Fruit fly (Drosophila melanogaster): Measurements from ENCODE around the gene CG43407.

The CG43407 gene

DNA sequence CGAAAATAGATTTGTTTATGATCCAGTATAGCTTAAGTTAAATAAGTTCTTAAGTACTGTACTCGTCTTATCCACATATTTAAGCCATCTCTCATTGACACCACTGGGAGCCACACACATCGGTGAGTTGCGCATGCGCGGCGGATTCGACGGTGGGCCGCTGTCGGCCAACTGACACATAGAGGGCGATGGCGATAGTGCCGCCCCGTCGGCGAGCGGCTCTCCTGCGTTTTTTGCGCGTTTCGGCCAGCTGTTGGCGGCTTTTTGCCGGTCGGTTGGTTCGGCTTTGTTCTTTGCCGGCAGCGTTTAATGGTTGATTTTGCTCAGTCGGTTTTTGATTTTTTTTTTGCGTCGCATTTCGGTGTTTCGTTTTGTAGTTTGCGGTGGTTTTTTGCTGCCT is 1.1 kb upstream of the CG43407 start:
- TF ChIP-seq noc (tag; optimal IDR thresholded peaks at IDR 0.05) = no peak

DNA sequence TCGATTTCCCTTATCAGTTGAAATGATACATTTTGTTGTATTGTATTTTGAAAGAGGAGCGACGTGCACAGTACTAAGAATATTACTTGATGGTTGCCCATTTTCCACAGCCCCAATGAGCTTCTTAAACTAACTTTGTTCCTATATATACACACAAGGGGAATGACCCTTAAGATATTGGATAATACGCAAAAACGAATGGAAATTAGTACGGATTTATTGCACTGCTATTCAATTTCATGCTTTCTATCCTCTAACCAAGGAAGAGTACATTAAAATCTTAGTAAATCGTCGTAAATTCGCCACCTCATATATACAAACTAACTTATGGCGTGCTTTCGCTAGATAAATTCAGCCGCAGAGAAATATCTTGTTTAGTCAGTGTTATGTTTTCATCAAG is 1.3 kb downstream of the CG43407 start, which contains the start of gene Acp76A:
Acp76A (minus strand) TSS at position 101 of the 400 bp plus-strand sequence.
- TF ChIP-seq noc (tag; optimal IDR thresholded peaks at IDR 0.05) = no peak

DNA sequence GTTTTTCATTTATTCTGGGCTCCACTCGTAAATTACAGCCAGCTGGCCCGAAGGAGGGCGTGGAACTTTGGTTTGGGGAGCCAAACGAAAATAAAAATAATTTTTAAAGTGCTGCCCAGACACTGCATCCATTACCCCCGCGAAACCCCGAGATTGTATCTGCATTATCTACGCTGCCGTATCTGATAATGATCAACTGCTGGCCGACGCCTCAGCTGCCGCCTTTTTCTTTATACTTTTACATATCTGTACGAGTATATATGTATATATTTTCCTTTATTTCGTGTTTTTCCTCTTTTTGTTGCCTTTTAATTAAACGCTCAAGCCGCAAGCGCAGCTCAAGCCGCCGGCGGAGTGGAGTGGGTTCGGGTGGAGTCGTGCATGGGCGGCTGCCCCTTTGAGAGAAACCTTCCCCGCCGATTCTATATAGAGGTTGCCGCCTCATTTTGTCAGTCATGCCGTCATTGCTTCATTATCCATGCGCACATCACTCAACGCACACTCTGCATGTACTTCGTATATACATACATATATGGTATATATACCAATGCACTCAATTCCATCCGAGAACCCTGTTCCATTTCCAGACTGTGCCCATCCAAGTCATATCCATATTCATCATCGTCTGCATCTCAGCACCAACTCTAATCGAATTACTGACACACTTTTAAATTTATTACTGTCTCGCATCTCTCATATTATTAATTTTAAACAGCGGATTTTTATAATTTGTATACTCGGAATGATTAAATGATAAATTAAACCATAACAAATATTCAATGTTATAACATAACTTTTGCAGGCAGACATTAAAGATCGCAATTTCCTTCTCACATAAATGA is 3.3 kb downstream of the CG43407 start:
- TF ChIP-seq noc (tag; optimal IDR thresholded peaks at IDR 0.05) = no peak

DNA sequence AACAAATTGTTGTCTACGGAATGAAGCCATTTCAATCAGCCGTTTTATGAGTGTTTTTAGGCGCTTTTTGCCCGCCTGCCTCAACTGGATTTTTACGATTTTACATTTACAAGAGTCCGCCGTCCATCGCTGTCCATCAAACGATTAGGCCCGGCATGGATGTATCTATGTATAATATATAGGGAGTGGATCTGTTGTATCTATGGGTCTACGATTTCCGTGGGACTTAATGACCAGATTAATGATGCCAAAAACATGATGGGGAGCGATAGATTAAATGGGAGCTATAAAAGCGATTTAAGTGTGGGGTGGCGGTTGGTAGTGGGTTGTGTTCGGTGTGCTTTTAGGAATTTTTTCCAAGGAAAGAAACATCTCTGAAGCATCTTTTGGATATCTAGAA is 4.4 kb downstream of the CG43407 start:
- TF ChIP-seq noc (tag; optimal IDR thresholded peaks at IDR 0.05) = no peak

DNA sequence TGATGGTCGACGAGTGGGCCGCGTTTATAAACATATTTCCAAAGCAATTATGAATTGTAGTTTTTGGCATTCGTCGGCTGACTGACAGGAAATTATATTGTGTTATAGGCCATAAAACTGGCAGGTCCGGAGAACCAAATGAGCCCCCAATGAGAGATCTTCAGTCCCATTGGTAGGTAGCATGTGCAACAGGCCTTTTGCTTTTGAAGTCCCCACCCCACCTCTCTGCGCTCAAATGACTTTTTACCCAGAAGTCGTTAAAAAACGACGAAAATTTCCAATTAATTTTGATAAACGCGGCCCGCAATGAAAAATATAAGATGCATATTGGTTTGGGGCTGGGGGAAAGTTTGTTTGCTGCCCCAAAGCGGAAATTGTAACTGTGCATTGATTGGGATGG is 4.9 kb downstream of the CG43407 start:
- TF ChIP-seq noc (tag; optimal IDR thresholded peaks at IDR 0.05) = no peak

DNA sequence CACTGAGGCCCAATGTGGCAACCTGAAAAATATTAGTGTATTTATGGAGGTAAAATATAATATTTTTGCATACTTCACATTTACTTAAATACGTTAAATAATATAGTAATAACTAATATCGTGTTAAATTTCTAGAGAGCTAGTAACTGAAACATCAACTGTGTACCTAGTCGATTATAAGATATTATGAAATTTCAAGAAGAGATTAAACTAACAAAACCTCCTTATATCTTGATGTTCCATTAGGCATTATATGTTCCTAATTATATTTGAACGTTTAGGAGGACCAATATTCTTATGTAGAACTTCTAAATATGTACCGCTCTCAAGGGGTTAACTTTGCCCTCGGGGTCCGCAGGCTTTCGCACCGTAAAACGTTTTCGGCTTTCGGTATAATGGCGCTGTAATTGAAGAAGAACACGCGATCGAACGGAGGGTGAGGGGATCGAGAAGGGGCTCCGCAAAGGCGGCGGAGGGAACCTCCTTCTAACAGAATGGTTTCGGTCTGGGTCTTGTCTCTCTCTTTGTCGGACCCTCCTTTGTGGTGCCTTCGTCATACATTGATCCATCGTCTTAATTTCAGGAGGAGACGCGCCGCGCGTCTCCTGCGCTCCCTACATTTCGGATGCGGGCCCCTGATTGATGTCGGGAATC is 6.7 kb downstream of the CG43407 start:
- no peak for TF ChIP-seq noc (tag; optimal IDR thresholded peaks at IDR 0.05)

DNA sequence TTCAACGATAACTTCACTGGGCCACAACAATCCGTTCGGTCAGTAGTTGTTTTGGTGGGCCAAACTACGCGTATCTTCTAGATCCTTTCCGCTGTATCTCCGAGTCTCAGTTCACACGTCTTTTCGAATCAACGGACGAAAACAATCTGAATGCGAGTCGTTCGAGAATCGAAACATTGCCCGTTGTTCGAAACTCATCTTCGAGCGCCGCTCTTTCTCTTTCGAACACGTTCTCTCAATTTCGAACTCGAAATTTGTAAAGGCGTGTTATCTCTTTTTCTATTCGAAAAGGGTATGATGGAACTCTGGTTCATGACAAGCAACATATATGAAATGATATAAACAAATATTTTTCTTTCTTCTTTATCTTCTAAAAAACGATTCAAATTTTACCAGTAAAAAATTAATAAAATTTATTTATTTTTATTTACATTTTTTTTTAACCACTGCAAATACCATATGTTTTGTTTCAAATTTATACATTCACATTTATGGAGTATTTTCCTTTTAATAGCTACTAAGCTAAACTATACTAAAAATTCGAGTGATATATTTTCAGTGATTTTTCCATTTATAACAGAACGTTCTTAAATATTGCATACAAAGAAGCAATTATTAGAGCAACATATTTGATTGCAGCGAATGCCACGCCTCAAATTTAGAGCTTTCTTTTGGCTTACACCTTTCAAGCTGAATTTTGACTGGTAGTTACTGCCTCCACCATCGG is 7.7 kb downstream of the CG43407 start, which contains the start of gene nkd:
nkd (minus strand) TSS at position 151 of the 727 bp plus-strand sequence.
- no peak for TF ChIP-seq noc (tag; optimal IDR thresholded peaks at IDR 0.05)

DNA sequence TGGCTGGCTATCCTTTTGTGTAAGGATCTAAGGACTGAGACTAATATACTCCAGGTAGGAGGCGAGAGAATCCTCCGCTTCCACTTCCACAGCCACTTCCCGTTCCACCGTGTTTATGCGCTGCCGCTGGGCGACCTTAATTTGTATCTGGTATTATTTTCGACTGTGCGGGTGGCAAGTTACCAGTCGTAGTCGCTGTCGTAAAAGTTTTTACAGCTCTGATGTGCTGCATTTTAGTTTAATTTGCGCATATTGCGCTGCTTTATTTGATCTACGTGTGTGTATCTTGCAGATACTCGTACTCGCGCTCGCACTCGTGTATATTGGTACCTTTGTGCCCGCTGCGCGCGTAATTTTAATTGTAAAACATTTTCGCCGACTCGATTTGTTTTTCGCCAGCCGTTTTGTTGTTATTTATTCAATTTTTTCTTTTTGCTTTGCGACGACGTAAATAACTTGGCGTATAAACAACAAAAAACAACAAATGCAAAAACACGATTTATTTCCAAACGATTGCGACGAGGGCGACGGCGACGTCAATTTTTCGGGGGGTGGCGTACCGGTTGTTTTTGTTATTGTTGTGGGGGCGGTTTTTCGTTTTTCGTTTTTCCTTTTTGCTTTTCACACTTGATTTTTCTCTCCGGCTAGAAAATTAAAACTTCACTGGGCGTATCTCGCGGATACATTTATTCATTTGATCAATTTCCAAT is 8.4 kb downstream of the CG43407 start:
- no peak for TF ChIP-seq noc (tag; optimal IDR thresholded peaks at IDR 0.05)

DNA sequence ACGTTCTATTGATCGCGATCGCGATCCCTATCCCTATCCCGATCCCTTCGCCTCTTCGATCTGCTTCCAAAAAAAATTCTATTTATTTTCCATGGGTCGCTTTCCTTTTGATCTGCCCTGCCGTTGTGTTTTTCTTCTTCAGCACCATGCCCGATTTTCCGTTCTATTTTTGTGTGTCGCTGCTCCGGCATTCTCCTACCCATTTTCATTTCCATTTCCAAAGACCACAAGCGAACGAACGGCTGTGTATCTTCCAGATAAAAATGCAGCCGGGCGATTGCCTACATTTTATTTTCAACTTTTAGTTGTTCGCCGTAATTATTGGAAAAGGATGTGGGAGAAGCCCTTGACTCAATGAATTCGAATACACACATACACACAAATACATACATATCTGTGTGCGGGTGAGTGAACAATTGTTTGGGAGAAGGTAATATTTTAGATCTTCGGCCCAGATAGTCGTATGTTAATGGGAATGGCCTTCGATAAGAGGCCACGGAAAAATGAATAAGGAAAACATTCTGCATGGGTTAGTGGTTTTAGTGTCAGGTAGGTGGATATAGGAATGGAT is 9.6 kb downstream of the CG43407 start:
- TF ChIP-seq noc (tag; optimal IDR thresholded peaks at IDR 0.05) = no peak

DNA sequence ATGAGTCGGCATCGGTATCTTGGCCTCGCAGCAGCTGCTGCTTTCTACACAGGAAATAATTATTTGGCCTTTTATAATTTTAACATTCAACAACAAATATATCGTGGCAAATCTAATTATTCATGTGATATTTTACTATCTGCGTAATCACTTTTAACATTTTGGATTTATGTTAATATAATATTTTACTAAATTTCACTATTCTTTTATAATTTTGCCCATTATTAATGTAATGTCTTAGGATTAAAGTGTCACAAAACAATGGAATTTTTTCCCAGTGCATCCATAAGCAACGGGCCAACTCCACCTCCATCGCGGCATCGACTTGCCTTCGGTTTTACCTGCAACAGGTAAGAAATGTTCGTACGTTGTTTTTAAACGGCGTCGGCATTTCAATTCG is 10.7 kb downstream of the CG43407 start:
- TF ChIP-seq noc (tag; optimal IDR thresholded peaks at IDR 0.05) = peak; percentile 22

DNA sequence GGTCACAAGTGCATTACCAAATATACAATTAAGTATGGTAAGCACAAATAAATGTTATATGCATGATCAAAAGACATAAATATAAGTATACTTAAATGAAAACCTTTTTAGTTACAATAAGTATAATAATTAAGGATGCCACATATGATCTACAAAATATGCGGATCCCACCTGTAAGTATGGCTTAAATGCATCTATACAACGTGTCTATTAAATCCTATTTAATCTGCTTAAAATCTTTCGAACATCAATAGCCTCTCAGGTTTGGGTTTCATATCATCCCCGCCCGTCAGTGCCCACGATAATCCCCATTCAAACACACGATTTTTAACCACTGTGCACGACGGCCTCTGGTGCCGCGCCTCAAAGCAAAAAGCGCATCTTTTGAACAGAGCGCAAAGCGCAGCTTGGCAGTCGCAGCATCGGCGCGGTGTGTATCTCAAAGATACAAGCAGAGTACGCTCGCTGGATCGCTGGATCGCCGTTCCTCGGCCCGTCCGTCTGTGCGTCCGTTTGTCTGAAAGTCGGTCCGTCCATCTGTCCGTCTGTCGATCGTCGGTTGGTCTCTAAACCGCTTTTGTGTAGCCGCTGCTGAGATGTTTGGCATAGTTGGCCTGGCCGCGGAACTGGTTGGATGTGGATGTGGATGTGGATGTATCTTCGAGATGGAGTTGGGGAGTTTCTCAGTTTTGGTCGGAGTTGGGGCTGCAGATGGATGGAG is 11.4 kb downstream of the CG43407 start:
- TF ChIP-seq noc (tag; optimal IDR thresholded peaks at IDR 0.05) = no peak

DNA sequence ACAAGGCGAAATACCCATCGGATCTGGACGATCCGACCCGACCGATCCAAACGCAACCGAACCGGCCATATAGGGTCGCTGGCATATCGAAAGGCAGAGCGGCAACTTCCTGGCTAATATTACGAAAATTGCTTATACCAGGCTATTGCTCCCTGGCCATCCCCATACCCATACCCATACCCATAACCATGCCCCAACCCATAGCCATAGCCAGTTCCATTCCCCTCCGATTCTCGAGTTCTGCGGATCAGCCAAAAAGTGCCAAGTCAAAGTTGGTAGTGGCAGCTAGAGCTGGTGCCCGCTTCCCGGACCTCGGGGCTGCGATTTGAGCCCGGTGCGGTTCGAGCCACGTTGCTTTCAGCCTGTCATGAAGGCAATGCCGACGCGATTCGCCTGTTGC is 12.0 kb downstream of the CG43407 start:
- no peak for TF ChIP-seq noc (tag; optimal IDR thresholded peaks at IDR 0.05)

DNA sequence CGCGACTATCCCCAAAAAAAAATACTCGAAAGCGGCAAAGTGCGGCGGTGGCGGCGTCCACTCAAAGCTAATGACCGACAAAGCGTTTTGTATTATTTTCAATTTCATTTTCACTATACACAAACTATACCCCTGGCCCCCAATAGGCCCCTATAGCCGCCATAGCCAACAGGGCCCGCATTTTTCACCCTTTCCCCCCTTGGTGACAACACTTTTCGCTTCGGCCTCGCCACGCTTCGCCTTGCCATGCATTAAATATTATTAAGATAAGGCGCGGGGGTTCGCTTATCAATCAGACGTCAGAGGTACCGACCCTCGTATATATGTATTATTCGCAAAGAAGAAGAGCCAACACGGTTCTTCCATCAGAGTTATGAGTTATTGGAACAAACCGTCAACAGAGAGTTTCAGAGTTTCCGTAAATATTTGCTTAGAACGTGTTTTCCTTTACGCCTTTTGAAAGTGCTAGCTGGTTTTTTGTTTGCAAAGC is 13.0 kb downstream of the CG43407 start:
- TF ChIP-seq noc (tag; optimal IDR thresholded peaks at IDR 0.05) = peak; percentile 64

DNA sequence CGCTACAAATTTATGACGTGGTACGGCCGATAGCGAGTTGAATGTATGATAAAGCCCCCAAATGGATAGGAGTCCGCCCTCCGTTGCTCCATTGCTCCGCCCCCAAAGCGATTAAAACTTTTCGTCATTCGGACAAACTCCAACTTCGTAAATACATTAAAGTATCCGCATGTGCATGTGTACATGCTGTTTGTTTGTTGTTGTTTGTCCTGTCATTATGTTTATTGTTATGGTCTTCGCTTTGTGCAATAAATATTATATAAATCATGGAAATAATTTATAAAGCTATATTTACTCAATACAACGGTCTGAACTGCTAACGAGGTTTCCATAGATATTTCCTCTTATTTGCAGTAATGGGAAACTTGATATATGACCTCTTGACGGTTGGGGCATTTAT is 16.1 kb downstream of the CG43407 start:
- TF ChIP-seq noc (tag; optimal IDR thresholded peaks at IDR 0.05) = no peak

DNA sequence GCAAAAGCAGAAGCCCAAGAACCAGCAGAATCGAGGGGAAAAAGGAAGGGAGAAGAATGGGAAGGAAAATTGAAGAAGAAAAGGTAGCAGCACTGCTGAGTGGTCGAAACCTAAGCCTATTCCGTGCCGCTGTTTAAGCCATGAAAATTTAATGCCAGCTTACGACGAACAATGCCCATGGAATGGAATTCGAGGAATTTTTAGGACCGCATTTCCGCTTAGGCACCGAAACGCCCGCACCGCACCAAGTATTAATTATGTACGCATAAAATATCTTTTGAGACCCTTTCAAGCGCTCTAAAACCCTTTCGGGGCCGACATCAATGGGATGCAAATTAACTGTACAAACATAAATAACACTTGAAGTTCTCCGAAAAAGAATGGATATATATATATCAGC is 17.1 kb downstream of the CG43407 start:
- TF ChIP-seq noc (tag; optimal IDR thresholded peaks at IDR 0.05) = no peak

Measured in whole organism, larva.